Fruit fly (Drosophila melanogaster) S2 (cell line): ENCODE measurements around the gene Pkg21D.

Experiments used
- CG8478 ChIP-seq: fragments of >200 bp; optimal IDR thresholded peaks from 2 replicates; lab custom pipeline; 2018
- CTCF ChIP-seq, 2 experiments: fragments of >200 bp; optimal IDR thresholded peaks; 2 replicates each; lab custom pipeline; 2018

dm6 chr2L:780851-781250 lies 9.7 kb downstream of the Pkg21D start:
- TF ChIP-seq CG8478 (lab: Kevin White, UChicago) (no peak), CTCF (optimal IDR thresholded peaks at IDR 0.05; lab: Kevin White, UChicago) (no peak)
